Worm (Caenorhabditis elegans) whole organism, young adult: Measurements from ENCODE around the gene ZK1320.9.

Source experiments
- B0019.2 ChIP-seq: fragments of 200-800 bp; sonication (Bioruptor generic); conservative IDR thresholded peaks from 2 replicates; pipeline ENCODE4 v1.3.6; 2022; ENCODE audit warnings: missing genetic modification reagents, missing genetic modification characterization, missing compliant biosample characterization
- B0261.1 ChIP-seq: sonication (generic microtip); optimal IDR thresholded peaks from 2 replicates; lab custom pipeline; 2016; ENCODE audit warnings: mild to moderate bottlenecking, missing genetic modification characterization, moderate library complexity, missing compliant biosample characterization
- F22D6.2 ChIP-seq: sonication (generic microtip); optimal IDR thresholded peaks from 2 replicates; lab custom pipeline; 2016; ENCODE audit warnings: mild to moderate bottlenecking, missing genetic modification characterization, missing compliant biosample characterization
- F37B4.10 ChIP-seq: fragments of 200-800 bp; sonication (Bioruptor generic); IDR thresholded peaks from 2 replicates; pipeline ENCODE4 v1.3.6; 2022; ENCODE audit warnings: missing genetic modification characterization, missing compliant biosample characterization
- F39B2.1 ChIP-seq: fragments of 200-800 bp; sonication (Bioruptor generic); IDR thresholded peaks from 2 replicates; pipeline ENCODE4 v1.3.6; 2022; ENCODE audit warnings: missing genetic modification reagents, missing genetic modification characterization, missing compliant biosample characterization
- F52B5.7 ChIP-seq: sonication (generic microtip); optimal IDR thresholded peaks from 2 replicates; lab custom pipeline; 2016; ENCODE audit warnings: mild to moderate bottlenecking, missing genetic modification characterization, missing compliant biosample characterization
- F57A8.1 ChIP-seq: fragments of 200-800 bp; sonication (Bioruptor generic); optimal IDR thresholded peaks from 2 replicates; lab custom pipeline; 2018; ENCODE audit warnings: mild to moderate bottlenecking, missing genetic modification characterization, moderate library complexity, missing compliant biosample characterization
- K11D2.4 ChIP-seq: fragments of 200-800 bp; sonication (Bioruptor generic); IDR thresholded peaks from 2 replicates; pipeline ENCODE4 v1.3.6; 2022; ENCODE audit warnings: missing genetic modification reagents, missing genetic modification characterization, missing compliant biosample characterization
- T07F8.4 ChIP-seq: sonication (generic microtip); optimal IDR thresholded peaks from 2 replicates; lab custom pipeline; 2016; ENCODE audit warnings: mild to moderate bottlenecking, missing genetic modification characterization, moderate library complexity, missing compliant biosample characterization
- T26A5.8 ChIP-seq: sonication (generic microtip); optimal IDR thresholded peaks from 2 replicates; lab custom pipeline; 2016; ENCODE audit warnings: missing genetic modification characterization, missing compliant biosample characterization
- Y53G8AR.9 ChIP-seq: fragments of 200-800 bp; sonication (Bioruptor generic); conservative IDR thresholded peaks from 2 replicates; pipeline ENCODE4 v1.3.6; 2022; ENCODE audit warnings: missing genetic modification reagents, missing genetic modification characterization, missing compliant biosample characterization
- Y95B8A.8 ChIP-seq: fragments of 200-800 bp; sonication (Bioruptor generic); IDR thresholded peaks from 2 replicates; pipeline ENCODE4 v1.3.6; 2022; ENCODE audit warnings: missing genetic modification reagents, missing genetic modification characterization, missing compliant biosample characterization
- ZK185.1 ChIP-seq: sonication (generic microtip); optimal IDR thresholded peaks from 2 replicates; lab custom pipeline; 2016; ENCODE audit warnings: mild to moderate bottlenecking, missing genetic modification characterization, missing compliant biosample characterization; ENCODE audit not compliant: poor library complexity, severe bottlenecking
- ama-1 ChIP-seq, 3 experiments: fragments of 150-350 bp in 1 of 3; sonication (generic microtip) in 2 of 3; optimal IDR thresholded peaks; 2 replicates each; lab custom pipeline; 2014 to 2018; ENCODE audit warnings: missing biosample characterization in 2 of 3, missing genetic modification characterization in 2 of 3, missing genetic modification reagents in 2 of 3
- attf-5 ChIP-seq: fragments of 200-800 bp; sonication (Bioruptor generic); optimal IDR thresholded peaks from 2 replicates; lab custom pipeline; 2018; ENCODE audit warnings: mild to moderate bottlenecking, missing genetic modification characterization, missing compliant biosample characterization
- attf-6 ChIP-seq: fragments of 200-800 bp; sonication (Bioruptor generic); IDR thresholded peaks from 2 replicates; pipeline ENCODE4 v1.3.6; 2022; ENCODE audit warnings: missing genetic modification reagents, missing genetic modification characterization, missing compliant biosample characterization
- bed-2 ChIP-seq: fragments of 200-800 bp; sonication (Bioruptor generic); IDR thresholded peaks from 2 replicates; pipeline ENCODE4 v1.3.6; 2022; ENCODE audit warnings: missing genetic modification reagents, missing genetic modification characterization, missing compliant biosample characterization
- ccch-3 ChIP-seq: fragments of 200-800 bp; sonication (Bioruptor generic); optimal IDR thresholded peaks from 2 replicates; lab custom pipeline; 2018; ENCODE audit warnings: mild to moderate bottlenecking, missing genetic modification characterization, missing compliant biosample characterization
- cebp-1 ChIP-seq, 2 experiments: fragments of 200-800 bp in 1 of 2; sonication (Bioruptor generic) in 1 of 2; sonication (generic microtip) in 1 of 2; IDR thresholded peaks in 1 of 2; optimal IDR thresholded peaks in 1 of 2; 2 replicates each; pipeline versions ENCODE4 v1.3.6 to Lab custom; 2017 to 2022; ENCODE audit warnings: missing compliant biosample characterization in 2 of 2, missing genetic modification characterization in 2 of 2, mild to moderate bottlenecking in 1 of 2, missing genetic modification reagents in 1 of 2, moderate library complexity in 1 of 2
- cebp-2 ChIP-seq: fragments of 200-800 bp; sonication (Bioruptor generic); IDR thresholded peaks from 2 replicates; pipeline ENCODE4 v1.3.6; 2022; ENCODE audit warnings: missing genetic modification characterization, missing compliant biosample characterization
- ceh-58 ChIP-seq: fragments of 200-800 bp; sonication (Bioruptor generic); IDR thresholded peaks from 2 replicates; pipeline ENCODE4 v1.3.6; 2022; ENCODE audit warnings: missing genetic modification characterization, missing compliant biosample characterization
- ceh-79 ChIP-seq: sonication (generic microtip); optimal IDR thresholded peaks from 2 replicates; lab custom pipeline; 2017; ENCODE audit warnings: mild to moderate bottlenecking, missing genetic modification characterization, missing compliant biosample characterization
- egl-18 ChIP-seq: fragments of 200-800 bp; sonication (Bioruptor generic); IDR thresholded peaks from 2 replicates; pipeline ENCODE4 v1.3.6; 2022; ENCODE audit warnings: missing genetic modification reagents, missing genetic modification characterization, missing compliant biosample characterization
- fkh-3 ChIP-seq: sonication (generic microtip); optimal IDR thresholded peaks from 2 replicates; lab custom pipeline; 2016; ENCODE audit warnings: mild to moderate bottlenecking, missing genetic modification characterization, missing compliant biosample characterization
- him-1 ChIP-seq: sonication (generic microtip); optimal IDR thresholded peaks from 2 replicates; lab custom pipeline; 2016; ENCODE audit warnings: missing genotype, missing genetic modification reagents, missing genetic modification characterization, missing compliant biosample characterization
- hlh-12 ChIP-seq: sonication (generic microtip); optimal IDR thresholded peaks from 2 replicates; lab custom pipeline; 2016; ENCODE audit warnings: missing genetic modification characterization, missing compliant biosample characterization
- hmg-1.2 ChIP-seq: fragments of 200-800 bp; sonication (Bioruptor generic); IDR thresholded peaks from 2 replicates; pipeline ENCODE4 v1.3.6; 2022; ENCODE audit warnings: missing genetic modification reagents, missing genetic modification characterization, missing compliant biosample characterization
- lag-1 ChIP-seq: fragments of 200-800 bp; sonication (Bioruptor generic); IDR thresholded peaks from 2 replicates; pipeline ENCODE4 v1.3.6; 2022; ENCODE audit warnings: missing genetic modification reagents, missing genetic modification characterization, missing compliant biosample characterization
- lin-26 ChIP-seq: fragments of 200-800 bp; sonication (Bioruptor generic); IDR thresholded peaks from 2 replicates; pipeline ENCODE4 v1.3.6; 2022; ENCODE audit warnings: missing genetic modification reagents, missing genetic modification characterization, missing compliant biosample characterization
- lir-1 ChIP-seq: fragments of 200-800 bp; sonication (Bioruptor generic); conservative IDR thresholded peaks from 2 replicates; pipeline ENCODE4 v1.3.6; 2022; ENCODE audit warnings: missing genetic modification reagents, missing genetic modification characterization, missing compliant biosample characterization
- lsy-27 ChIP-seq: sonication (generic microtip); optimal IDR thresholded peaks from 2 replicates; lab custom pipeline; 2017; ENCODE audit warnings: missing genetic modification characterization, mild to moderate bottlenecking, missing compliant biosample characterization, antibody characterized with exemption, missing genotype, borderline replicate concordance; ENCODE audit not compliant: insufficient read depth
- mcd-1 ChIP-seq: fragments of 200-800 bp; sonication (Bioruptor generic); IDR thresholded peaks from 2 replicates; pipeline ENCODE4 v1.3.6; 2022; ENCODE audit warnings: missing genetic modification reagents, missing genetic modification characterization, missing compliant biosample characterization
- nfyb-1 ChIP-seq: fragments of 200-800 bp; sonication (Bioruptor generic); IDR thresholded peaks from 2 replicates; pipeline ENCODE4 v1.3.6; 2022; ENCODE audit warnings: missing genetic modification reagents, missing genetic modification characterization, missing compliant biosample characterization
- nhr-179 ChIP-seq: sonication (generic microtip); optimal IDR thresholded peaks from 2 replicates; lab custom pipeline; 2016; ENCODE audit warnings: mild to moderate bottlenecking, missing genetic modification characterization, missing compliant biosample characterization
- nhr-80 ChIP-seq: sonication (generic microtip); optimal IDR thresholded peaks from 2 replicates; lab custom pipeline; 2016; ENCODE audit warnings: missing genetic modification characterization, missing compliant biosample characterization
- pbrm-1 ChIP-seq: fragments of 200-800 bp; sonication (Bioruptor generic); IDR thresholded peaks from 2 replicates; pipeline ENCODE4 v1.3.6; 2022; ENCODE audit warnings: missing genetic modification reagents, missing genetic modification characterization, missing compliant biosample characterization
- rcor-1 ChIP-seq: fragments of 200-800 bp; sonication (Bioruptor generic); IDR thresholded peaks from 2 replicates; pipeline ENCODE4 v1.3.6; 2022; ENCODE audit warnings: missing genetic modification reagents, missing genetic modification characterization, missing compliant biosample characterization
- rec-8 ChIP-seq, 2 experiments: sonication (generic microtip); optimal IDR thresholded peaks; 2 replicates each; lab custom pipeline; 2016; ENCODE audit warnings: mild to moderate bottlenecking in 2 of 2, missing genetic modification characterization in 2 of 2, missing genetic modification reagents in 2 of 2, missing genotype in 2 of 2, missing biosample characterization in 1 of 2, missing compliant biosample characterization in 1 of 2, moderate library complexity in 1 of 2
- repo-1 ChIP-seq: sonication (generic microtip); optimal IDR thresholded peaks from 2 replicates; lab custom pipeline; 2017; ENCODE audit warnings: mild to moderate bottlenecking, missing genetic modification characterization, missing compliant biosample characterization
- sdz-38 ChIP-seq: sonication (generic microtip); optimal IDR thresholded peaks from 2 replicates; lab custom pipeline; 2016; ENCODE audit warnings: missing genotype, missing genetic modification characterization, missing compliant biosample characterization
- snpc-3.4 ChIP-seq: sonication (generic microtip); optimal IDR thresholded peaks from 2 replicates; lab custom pipeline; 2017; ENCODE audit warnings: missing genetic modification characterization, mild to moderate bottlenecking, missing compliant biosample characterization, antibody characterized with exemption, moderate library complexity, missing genotype, missing genetic modification reagents
- sptf-2 ChIP-seq: fragments of 200-800 bp; sonication (Bioruptor generic); optimal IDR thresholded peaks from 2 replicates; lab custom pipeline; 2018; ENCODE audit warnings: mild to moderate bottlenecking, missing genetic modification characterization, missing compliant biosample characterization
- tbx-9 ChIP-seq: sonication (generic microtip); optimal IDR thresholded peaks from 2 replicates; lab custom pipeline; 2016; ENCODE audit warnings: borderline replicate concordance, missing genetic modification characterization, inconsistent platforms, missing compliant biosample characterization
- ztf-26 ChIP-seq: sonication (generic microtip); optimal IDR thresholded peaks from 2 replicates; lab custom pipeline; 2017; ENCODE audit warnings: missing genetic modification characterization, missing compliant biosample characterization

ZK1320.9 gene

ce11 chrII:9646928-9647838 is 39.3 kb downstream of the ZK1320.9 start, which contains the start of gene sqv-8 (continued):
- TF ChIP-seq cebp-2 (GFP tag; lab: Robert Waterston, UW), result no peak
- no peak for TF ChIP-seq F52B5.7
- TF ChIP-seq ztf-26, result no peak
- no peak for TF ChIP-seq attf-6
- TF ChIP-seq ZK185.1 (tag; lab: Kevin White, UChicago), result no peak
- TF ChIP-seq nfyb-1 (GFP tag; lab: Robert Waterston, UW), result no peak
- no peak for TF ChIP-seq sptf-2
- TF ChIP-seq nhr-80 (tag; lab: Kevin White, UChicago), result peak; percentile 65
- TF ChIP-seq nhr-179 (tag; lab: Kevin White, UChicago), result no peak
- no peak for TF ChIP-seq T26A5.8 (tag; lab: Kevin White, UChicago)
- TF ChIP-seq B0261.1 (tag; lab: Kevin White, UChicago), result no peak
- no peak for TF ChIP-seq lin-26 (GFP tag; lab: Robert Waterston, UW)
- TF ChIP-seq sdz-38, result no peak
- TF ChIP-seq hmg-1.2 (GFP tag; lab: Robert Waterston, UW), result no peak
- no peak for TF ChIP-seq Y53G8AR.9 (GFP tag; lab: Robert Waterston, UW)

DNA sequence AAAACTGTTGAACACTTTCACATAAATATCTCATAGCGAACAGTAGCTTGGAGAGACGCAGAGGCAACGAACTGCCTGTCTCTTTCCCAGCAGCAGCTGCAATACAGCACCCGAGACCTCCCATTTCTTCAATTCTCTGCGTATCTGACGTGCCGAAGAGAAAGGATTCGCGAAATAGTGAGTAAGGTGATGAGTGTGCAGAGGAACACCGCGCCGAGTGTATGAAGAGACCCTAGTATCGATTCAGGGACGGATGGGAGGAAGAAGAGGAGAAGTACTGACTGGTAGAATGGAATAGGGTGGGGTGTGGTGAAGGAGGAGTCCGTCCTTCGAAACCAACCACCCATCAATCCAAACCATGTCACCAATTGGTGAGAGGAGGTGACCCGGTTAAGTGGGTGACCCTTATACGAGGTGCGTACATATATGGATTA is 40.4 kb downstream of the ZK1320.9 start:
- TF ChIP-seq lag-1 (GFP tag; lab: Robert Waterston, UW) (no peak), F39B2.1 (GFP tag; lab: Robert Waterston, UW) (no peak), K11D2.4 (0 out of 2 replicates have a peak, but pooled peaks have one; percentile 42), fkh-3 (tag; lab: Kevin White, UChicago) (no peak), cebp-1 (GFP tag; IDR thresholded peaks at IDR 0.05; lab: Robert Waterston, UW) (no peak), cebp-1 (tag; optimal IDR thresholded peaks at IDR 0.05; lab: Kevin White, UChicago) (peak; percentile 64), lir-1 (GFP tag; lab: Robert Waterston, UW) (no peak), ceh-58 (no peak), ceh-79 (tag; lab: Kevin White, UChicago) (no peak), T26A5.8 (tag; lab: Kevin White, UChicago) (no peak), repo-1 (tag; lab: Kevin White, UChicago) (no peak), Y95B8A.8 (GFP tag; lab: Robert Waterston, UW) (no peak), T07F8.4 (tag; lab: Kevin White, UChicago) (no peak), snpc-3.4 (no peak), him-1 (tag; lab: Kevin White, UChicago) (no peak), lin-26 (GFP tag; lab: Robert Waterston, UW) (peak; percentile 68; the same call in 1 of the 2 replicates), nhr-80 (tag; lab: Kevin White, UChicago) (peak; percentile 41), mcd-1 (peak; percentile 60), rcor-1 (GFP tag; lab: Robert Waterston, UW) (peak; percentile 65; the same call in 1 of the 2 replicates), rec-8 (tag; optimal IDR thresholded peaks at IDR 0.05; lab: Kevin White, UChicago) (no peak), egl-18 (GFP tag; lab: Robert Waterston, UW) (no peak), nhr-179 (tag; lab: Kevin White, UChicago) (no peak), attf-5 (peak; percentile 67), hmg-1.2 (GFP tag; lab: Robert Waterston, UW) (peak; percentile 78), bed-2 (GFP tag; lab: Robert Waterston, UW) (no peak), F57A8.1 (GFP tag; lab: Kevin White, UChicago) (no peak), hlh-12 (no peak), F22D6.2 (no peak), Y53G8AR.9 (GFP tag; lab: Robert Waterston, UW) (no peak), B0019.2 (GFP tag; lab: Robert Waterston, UW) (no peak), ccch-3 (GFP tag; lab: Kevin White, UChicago) (no peak), lsy-27 (no peak), F37B4.10 (GFP tag; lab: Robert Waterston, UW) (no peak), ama-1 (optimal IDR thresholded peaks at IDR 0.05; lab: Kevin White, UChicago) (no peak), ama-1 (GFP tag; optimal IDR thresholded peaks at IDR 0.05; lab: Kevin White, UChicago) (no peak), pbrm-1 (GFP tag; lab: Robert Waterston, UW) (peak; percentile 21; the same call in 1 of the 2 replicates), tbx-9 (tag; lab: Kevin White, UChicago) (no peak)
